Worm (Caenorhabditis elegans) whole organism, L1 larva: ENCODE data around the gene F44E2.3.
"Not testable (repeated sequence)": the region's sequence is repeated elsewhere in the genome, so short reads cannot be mapped to it uniquely, and the experiment has no call there.

ENCODE experiments used
- C34B4.2 ChIP-seq: sonication (generic microtip); optimal IDR thresholded peaks from 2 replicates; lab custom pipeline; 2017; ENCODE audit warnings: mild to moderate bottlenecking, missing genetic modification characterization, missing compliant biosample characterization
- ceh-63 ChIP-seq: fragments of 200-800 bp; sonication (Bioruptor generic); optimal IDR thresholded peaks from 2 replicates; lab custom pipeline; 2018; ENCODE audit warnings: mild to moderate bottlenecking, missing genetic modification characterization, missing compliant biosample characterization
- ceh-82 ChIP-seq, 3 experiments: fragments of 150-350 bp in 1 of 3; sonication (generic microtip) in 2 of 3; optimal IDR thresholded peaks; 2 replicates each; lab custom pipeline; 2014 to 2017; ENCODE audit warnings: missing biosample characterization in 3 of 3, missing genetic modification characterization in 3 of 3
- dsc-1 ChIP-seq: sonication (generic microtip); optimal IDR thresholded peaks from 2 replicates; lab custom pipeline; 2016; ENCODE audit warnings: mild to moderate bottlenecking, missing genetic modification characterization, missing compliant biosample characterization
- efl-1 ChIP-seq, 4 experiments: fragments of 150-350 bp; optimal IDR thresholded peaks in 3 of 4; peaks in 1 of 4; 1 replicate in 1 of 4; 2 replicates in 3 of 4; lab custom pipeline; 2014; ENCODE audit warnings: missing biosample characterization in 2 of 4, missing genetic modification characterization in 2 of 4, missing genetic modification reagents in 2 of 4
- egl-13 ChIP-seq: sonication (generic microtip); optimal IDR thresholded peaks from 2 replicates; lab custom pipeline; 2016; ENCODE audit warnings: missing genotype, missing genetic modification reagents, missing genetic modification characterization, missing compliant biosample characterization
- elt-2 ChIP-seq: sonication (generic microtip); optimal IDR thresholded peaks from 2 replicates; lab custom pipeline; 2016; ENCODE audit warnings: missing genetic modification characterization, mild to moderate bottlenecking, inconsistent platforms, missing compliant biosample characterization, missing genetic modification reagents
- fkh-10 ChIP-seq: sonication (generic microtip); optimal IDR thresholded peaks from 2 replicates; lab custom pipeline; 2017; ENCODE audit warnings: missing biosample characterization, missing genetic modification reagents, missing genetic modification characterization
- fkh-4 ChIP-seq: sonication (generic microtip); optimal IDR thresholded peaks from 2 replicates; lab custom pipeline; 2016; ENCODE audit warnings: missing compliant biosample characterization, missing genetic modification characterization, borderline replicate concordance
- fos-1 ChIP-seq: fragments of 150-350 bp; optimal IDR thresholded peaks from 2 replicates; lab custom pipeline; 2014; ENCODE audit warnings: missing biosample characterization, missing genetic modification characterization
- grh-1 ChIP-seq: fragments of 200-800 bp; sonication (Bioruptor generic); IDR thresholded peaks from 2 replicates; pipeline ENCODE4 v1.3.6; 2022; ENCODE audit warnings: missing genetic modification reagents, missing genetic modification characterization, missing compliant biosample characterization
- hpl-2 ChIP-seq: fragments of 150-350 bp; optimal IDR thresholded peaks from 2 replicates; lab custom pipeline; 2014; ENCODE audit warnings: missing biosample characterization, missing genetic modification reagents, missing genetic modification characterization
- irx-1 ChIP-seq: sonication (generic microtip); optimal IDR thresholded peaks from 2 replicates; lab custom pipeline; 2016; ENCODE audit warnings: missing genetic modification characterization, missing compliant biosample characterization
- jun-1 ChIP-seq: fragments of 150-350 bp; optimal IDR thresholded peaks from 2 replicates; lab custom pipeline; 2014; ENCODE audit warnings: missing biosample characterization, missing genetic modification reagents, missing genetic modification characterization
- lin-13 ChIP-seq: fragments of 150-350 bp; optimal IDR thresholded peaks from 2 replicates; lab custom pipeline; 2014; ENCODE audit warnings: missing biosample characterization, missing genetic modification reagents, missing genetic modification characterization
- lin-14 ChIP-seq: fragments of 200-800 bp; sonication (Bioruptor generic); optimal IDR thresholded peaks from 2 replicates; lab custom pipeline; 2018; ENCODE audit warnings: mild to moderate bottlenecking, missing genetic modification characterization, moderate library complexity, missing compliant biosample characterization
- lin-35 ChIP-seq, 2 experiments: fragments of 150-350 bp; optimal IDR thresholded peaks; 2 replicates each; lab custom pipeline; 2014; ENCODE audit warnings: missing biosample characterization in 2 of 2, missing genetic modification characterization in 2 of 2, missing genetic modification reagents in 2 of 2
- lin-39 ChIP-seq: fragments of 150-350 bp; optimal IDR thresholded peaks from 2 replicates; lab custom pipeline; 2014; ENCODE audit warnings: missing biosample characterization, missing genetic modification reagents, missing genetic modification characterization
- lsy-2 ChIP-seq, 2 experiments: fragments of 150-350 bp; optimal IDR thresholded peaks; 2 replicates each; lab custom pipeline; 2014; ENCODE audit warnings: missing biosample characterization in 2 of 2, missing genetic modification characterization in 2 of 2
- mdl-1 ChIP-seq, 2 experiments: fragments of 150-350 bp; optimal IDR thresholded peaks; 2 replicates each; lab custom pipeline; 2014 to 2017; ENCODE audit warnings: missing biosample characterization in 2 of 2, missing genetic modification characterization in 2 of 2, inconsistent platforms in 1 of 2
- mep-1 ChIP-seq: fragments of 150-350 bp; optimal IDR thresholded peaks from 2 replicates; lab custom pipeline; 2014; ENCODE audit warnings: missing biosample characterization, missing genetic modification characterization
- nhr-12 ChIP-seq: sonication (generic microtip); optimal IDR thresholded peaks from 2 replicates; lab custom pipeline; 2017; ENCODE audit warnings: missing biosample characterization, missing genetic modification characterization
- nhr-19 ChIP-seq: fragments of 200-800 bp; sonication (Bioruptor generic); conservative IDR thresholded peaks from 2 replicates; pipeline ENCODE4 v1.3.6; 2022; ENCODE audit warnings: missing genetic modification characterization, missing compliant biosample characterization
- nhr-237 ChIP-seq: fragments of 150-350 bp; optimal IDR thresholded peaks from 2 replicates; lab custom pipeline; 2014; ENCODE audit warnings: missing biosample characterization, missing genetic modification characterization
- nhr-76 ChIP-seq: sonication (generic microtip); optimal IDR thresholded peaks from 2 replicates; lab custom pipeline; 2017; ENCODE audit warnings: missing biosample characterization, missing genetic modification characterization
- snu-23 ChIP-seq: sonication (generic microtip); optimal IDR thresholded peaks from 2 replicates; lab custom pipeline; 2016; ENCODE audit warnings: missing genetic modification characterization, missing compliant biosample characterization
- sox-4 ChIP-seq: sonication (generic microtip); optimal IDR thresholded peaks from 2 replicates; lab custom pipeline; 2016; ENCODE audit warnings: missing genetic modification characterization, missing compliant biosample characterization
- sup-37 ChIP-seq: fragments of 200-800 bp; sonication (Bioruptor generic); optimal IDR thresholded peaks from 2 replicates; lab custom pipeline; 2018; ENCODE audit warnings: mild to moderate bottlenecking, missing genetic modification characterization, missing compliant biosample characterization
- swsn-7 ChIP-seq: sonication (generic microtip); optimal IDR thresholded peaks from 2 replicates; lab custom pipeline; 2016; ENCODE audit warnings: missing genetic modification characterization, missing compliant biosample characterization
- tbx-2 ChIP-seq: sonication (generic microtip); optimal IDR thresholded peaks from 2 replicates; lab custom pipeline; 2016; ENCODE audit warnings: missing genetic modification characterization, missing compliant biosample characterization
- unc-130 ChIP-seq: fragments of 150-350 bp; optimal IDR thresholded peaks from 2 replicates; lab custom pipeline; 2017; ENCODE audit warnings: missing biosample characterization, missing genetic modification characterization, inconsistent platforms
- unc-30 ChIP-seq: sonication (generic microtip); optimal IDR thresholded peaks from 2 replicates; lab custom pipeline; 2017; ENCODE audit warnings: missing biosample characterization, missing genetic modification characterization
- unc-98 ChIP-seq: fragments of 200-800 bp; sonication (Bioruptor generic); IDR thresholded peaks from 2 replicates; pipeline ENCODE4 v1.3.6; 2022; ENCODE audit warnings: missing genetic modification characterization, missing compliant biosample characterization
- zip-4 ChIP-seq: fragments of 200-800 bp; sonication (Bioruptor generic); optimal IDR thresholded peaks from 2 replicates; lab custom pipeline; 2018; ENCODE audit warnings: mild to moderate bottlenecking, missing genetic modification characterization, moderate library complexity, missing compliant biosample characterization
- ztf-11 ChIP-seq, 2 experiments: sonication (generic microtip); optimal IDR thresholded peaks; 2 replicates each; lab custom pipeline; 2016 to 2017; ENCODE audit warnings: missing genetic modification characterization in 2 of 2, missing biosample characterization in 1 of 2, missing compliant biosample characterization in 1 of 2
- ztf-4 ChIP-seq: fragments of 150-350 bp; optimal IDR thresholded peaks from 2 replicates; lab custom pipeline; 2014; ENCODE audit warnings: missing biosample characterization, missing genetic modification characterization

F44E2.3 gene

DNA sequence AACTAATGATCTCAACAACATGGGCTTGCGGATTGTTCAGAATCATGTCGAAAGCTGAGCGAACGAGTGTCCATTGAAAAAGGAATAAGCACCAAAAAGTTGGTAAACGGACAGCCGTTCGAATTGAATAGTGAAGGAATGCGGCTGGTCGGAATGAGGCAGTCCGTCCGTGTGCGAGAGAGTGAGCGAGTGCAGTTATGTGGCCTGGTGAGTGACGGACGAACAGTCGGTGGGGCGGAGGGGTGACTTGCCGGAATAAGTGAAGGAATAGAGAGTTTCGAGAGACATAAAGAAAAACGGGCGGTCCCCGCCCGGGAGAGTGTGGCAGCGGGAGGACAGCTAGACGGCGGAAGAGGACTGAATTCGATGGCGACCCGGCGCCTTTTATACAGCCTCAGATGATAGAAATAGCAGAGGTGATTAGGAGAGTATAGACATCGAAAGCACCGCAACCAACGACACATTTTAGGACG, 36.2 kb upstream of the F44E2.3 start (continued):
- TF ChIP-seq lin-39 (peak; percentile 7), grh-1 (GFP tag; lab: Robert Waterston, UW) (peak; percentile 69), lin-35 (GFP tag; optimal IDR thresholded peaks at IDR 0.05; lab: Kevin White, UChicago) (peak; percentile 57 to 63), swsn-7 (tag; lab: Kevin White, UChicago) (peak; percentile 78), zip-4 (GFP tag; lab: Kevin White, UChicago) (peak; percentile 35), ceh-63 (GFP tag; lab: Kevin White, UChicago) (no peak), nhr-237 (tag; lab: Kevin White, UChicago) (no peak), fos-1 (tag; lab: Kevin White, UChicago) (peak; percentile 57), jun-1 (tag; lab: Kevin White, UChicago) (peak; percentile 22), unc-98 (GFP tag; lab: Robert Waterston, UW) (peak; percentile 48; the same call in 1 of the 2 replicates), unc-30 (no peak), tbx-2 (peak; percentile 68), ztf-11 (tag; optimal IDR thresholded peaks at IDR 0.05; lab: Kevin White, UChicago) (peak in 1 of 2 experiments; percentile 36), nhr-12 (tag; lab: Kevin White, UChicago) (no peak), nhr-19 (GFP tag; lab: Robert Waterston, UW) (peak; percentile 89), sup-37 (GFP tag; lab: Kevin White, UChicago) (peak; percentile 62), elt-2 (tag; lab: Kevin White, UChicago) (peak; percentile 41), egl-13 (tag; lab: Kevin White, UChicago) (no peak), C34B4.2 (tag; lab: Kevin White, UChicago) (peak; percentile 60), ztf-4 (peak; percentile 56), mdl-1 (tag; optimal IDR thresholded peaks at IDR 0.05; lab: Kevin White, UChicago) (peak in 1 of 2 experiments; percentile 45), nhr-76 (tag; lab: Kevin White, UChicago) (no peak), hpl-2 (GFP tag; lab: Kevin White, UChicago) (peak; percentile 40), fkh-4 (no peak), unc-130 (tag; lab: Kevin White, UChicago) (peak; percentile 59), irx-1 (tag; lab: Kevin White, UChicago) (no peak), lsy-2 (tag; optimal IDR thresholded peaks at IDR 0.05; lab: Kevin White, UChicago) (peak; percentile 59 to 66), fkh-10 (no peak), lin-14 (peak; percentile 94), dsc-1 (tag; lab: Kevin White, UChicago) (no peak), efl-1 (optimal IDR thresholded peaks at IDR 0.05; lab: Kevin White, UChicago) (peak; percentile 38 to 45), efl-1 (GFP tag; optimal IDR thresholded peaks at IDR 0.05 in 1 of 2; lab: Kevin White, UChicago) (peak; percentile 36 to 91), ceh-82 (tag; optimal IDR thresholded peaks at IDR 0.05; lab: Kevin White, UChicago) (peak in 2 of 3 experiments; percentile 34 to 61), snu-23 (GFP tag; lab: Kevin White, UChicago) (peak; percentile 94), lin-13 (GFP tag; lab: Kevin White, UChicago) (peak; percentile 69), sox-4 (tag; lab: Kevin White, UChicago) (no peak)

DNA sequence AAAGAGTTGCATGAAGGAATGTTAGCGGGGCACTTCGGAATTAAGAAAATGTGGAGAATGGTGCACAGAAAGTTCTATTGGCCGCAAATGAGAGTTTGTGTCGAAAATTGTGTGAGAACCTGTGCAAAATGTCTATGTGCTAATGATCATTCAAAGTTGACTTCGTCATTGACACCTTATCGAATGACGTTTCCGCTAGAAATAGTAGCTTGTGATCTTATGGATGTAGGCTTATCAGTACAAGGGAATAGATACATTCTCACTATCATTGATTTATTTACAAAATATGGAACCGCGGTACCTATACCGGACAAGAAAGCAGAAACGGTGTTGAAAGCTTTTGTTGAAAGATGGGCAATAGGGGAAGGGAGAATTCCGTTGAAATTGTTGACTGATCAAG, 29.4 kb upstream of the F44E2.3 start:
- no peak for TF ChIP-seq mep-1 (tag; lab: Kevin White, UChicago)
- TF ChIP-seq unc-130 (tag; lab: Kevin White, UChicago): no peak
- TF ChIP-seq ceh-63 (GFP tag; lab: Kevin White, UChicago): no peak
- TF ChIP-seq efl-1 (optimal IDR thresholded peaks at IDR 0.05; lab: Kevin White, UChicago): no peak
- TF ChIP-seq efl-1 (GFP tag; optimal IDR thresholded peaks at IDR 0.05 in 1 of 2; lab: Kevin White, UChicago): peak in 1 of 2 experiments; percentile 65

DNA sequence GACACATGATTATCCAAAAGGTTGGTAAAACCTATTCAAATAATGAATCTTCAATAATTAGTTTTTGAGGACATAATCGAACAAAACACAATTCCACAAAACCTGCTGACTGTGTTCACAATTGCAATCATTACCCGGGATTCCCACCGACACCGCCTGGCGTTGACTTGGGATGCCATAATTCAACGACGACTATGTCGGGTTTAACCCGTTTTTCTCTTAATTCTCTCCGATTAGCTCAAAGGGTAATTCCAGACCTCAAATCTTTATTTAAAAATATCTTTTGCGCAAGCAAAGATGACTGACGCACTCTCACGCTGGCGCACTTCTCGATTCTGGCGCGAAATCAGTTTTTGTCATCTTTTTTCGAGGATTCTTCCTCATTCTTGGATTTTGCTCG, 23.3 kb upstream of the F44E2.3 start:
- TF ChIP-seq efl-1 (optimal IDR thresholded peaks at IDR 0.05; lab: Kevin White, UChicago): not testable (repeated sequence)
- TF ChIP-seq efl-1 (GFP tag; optimal IDR thresholded peaks at IDR 0.05 in 1 of 2; lab: Kevin White, UChicago): peak in 1 of 2 experiments; percentile 77
